Worm (Caenorhabditis elegans): ENCODE results near the gene pyp-1.

DNA sequence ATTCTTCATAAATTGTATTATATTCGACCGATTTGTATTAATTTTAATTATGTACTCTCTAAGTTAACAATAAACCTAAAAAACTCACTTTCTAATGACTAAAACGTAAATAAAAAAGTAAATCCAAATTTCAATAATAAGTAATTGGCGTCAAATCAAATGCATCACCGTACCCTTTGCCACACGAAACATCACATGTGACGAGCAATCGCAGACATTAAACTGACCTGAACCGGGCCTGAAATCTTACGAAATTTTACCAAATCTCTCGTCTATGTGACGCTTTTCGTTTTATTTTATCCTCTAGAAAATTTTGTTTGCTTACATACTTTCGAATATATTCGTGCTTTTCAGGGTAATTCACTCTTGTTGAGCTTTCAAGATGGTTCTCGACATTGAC is 4.6 kb upstream of the pyp-1 start, which contains the start of the genes C47E12.2 and sars-1:
- TF ChIP-seq lin-39 (tag; optimal IDR thresholded peaks at IDR 0.05), result no peak
- TF ChIP-seq daf-12 (tag; optimal IDR thresholded peaks at IDR 0.05), result no peak
- no peak for TF ChIP-seq skn-1 (tag; optimal IDR thresholded peaks at IDR 0.05)
- no peak for TF ChIP-seq unc-62 (GFP tag; optimal IDR thresholded peaks at IDR 0.05)
- TF ChIP-seq nhr-11 (tag; optimal IDR thresholded peaks at IDR 0.05), result no peak
- no peak for TF ChIP-seq nhr-76 (tag; optimal IDR thresholded peaks at IDR 0.05)

Data from whole organism, L3 larva.